Worm (Caenorhabditis elegans) whole organism, L4 larva: ENCODE results near the gene fbxa-26.

Source experiments
- F37D6.2 ChIP-seq: sonication (generic microtip); optimal IDR thresholded peaks from 2 replicates; lab custom pipeline; 2016; ENCODE audit warnings: mild to moderate bottlenecking, missing genetic modification characterization, missing compliant biosample characterization
- Y75B8A.6 ChIP-seq: fragments of 200-800 bp; sonication (Bioruptor generic); IDR thresholded peaks from 2 replicates; pipeline ENCODE4 v1.3.6; 2022; ENCODE audit warnings: missing genetic modification reagents, missing genetic modification characterization, missing compliant biosample characterization
- ama-1 ChIP-seq: fragments of 150-350 bp; optimal IDR thresholded peaks from 2 replicates; lab custom pipeline; 2014; ENCODE audit warnings: inconsistent platforms, mixed read lengths
- attf-4 ChIP-seq: sonication (generic microtip); optimal IDR thresholded peaks from 3 replicates; lab custom pipeline; 2017; ENCODE audit warnings: missing biosample characterization, missing genetic modification characterization
- ceh-28 ChIP-seq: fragments of 150-350 bp; optimal IDR thresholded peaks from 2 replicates; lab custom pipeline; 2014; ENCODE audit warnings: missing biosample characterization, missing genetic modification reagents, missing genetic modification characterization
- daf-19 ChIP-seq: fragments of 200-800 bp; sonication (Bioruptor generic); conservative IDR thresholded peaks from 2 replicates; pipeline ENCODE4 v1.3.6; 2022; ENCODE audit warnings: missing genetic modification characterization, missing compliant biosample characterization
- fkh-10 ChIP-seq: fragments of 150-350 bp; optimal IDR thresholded peaks from 2 replicates; lab custom pipeline; 2014; ENCODE audit warnings: missing biosample characterization, missing genetic modification reagents, missing genetic modification characterization
- hif-1 ChIP-seq, 2 experiments: sonication (generic microtip); optimal IDR thresholded peaks; 2 replicates each; lab custom pipeline; 2016 to 2017; ENCODE audit warnings: missing compliant biosample characterization in 2 of 2, missing genetic modification characterization in 2 of 2, missing genetic modification reagents in 2 of 2, missing genotype in 2 of 2, mild to moderate bottlenecking in 1 of 2
- lim-7 ChIP-seq: fragments of 200-800 bp; sonication (Bioruptor generic); IDR thresholded peaks from 2 replicates; pipeline ENCODE4 v1.3.6; 2022; ENCODE audit warnings: missing genetic modification characterization, missing compliant biosample characterization
- lin-13 ChIP-seq: fragments of 150-350 bp; optimal IDR thresholded peaks from 2 replicates; lab custom pipeline; 2014; ENCODE audit warnings: missing biosample characterization, missing genetic modification reagents, missing genetic modification characterization
- mdt-29 ChIP-seq: fragments of 200-800 bp; sonication (Bioruptor generic); IDR thresholded peaks from 2 replicates; pipeline ENCODE4 v1.3.6; 2022; ENCODE audit warnings: missing genetic modification reagents, missing genetic modification characterization, missing compliant biosample characterization
- nhr-25 ChIP-seq: sonication (generic microtip); optimal IDR thresholded peaks from 2 replicates; lab custom pipeline; 2017; ENCODE audit warnings: missing genetic modification characterization, mild to moderate bottlenecking, missing compliant biosample characterization, antibody characterized with exemption, moderate library complexity, borderline replicate concordance; ENCODE audit not compliant: insufficient read depth
- pha-4 ChIP-seq, 2 experiments: fragments of 150-350 bp in 1 of 2; fragments of 200-800 bp in 1 of 2; sonication (Bioruptor generic) in 1 of 2; IDR thresholded peaks in 1 of 2; optimal IDR thresholded peaks in 1 of 2; 2 replicates each; pipeline versions ENCODE4 v1.3.6 to Lab custom; 2014 to 2022; ENCODE audit warnings: missing genetic modification characterization in 2 of 2, missing genetic modification reagents in 2 of 2, missing biosample characterization in 1 of 2, missing compliant biosample characterization in 1 of 2
- unc-62 ChIP-seq, 3 experiments: fragments of 150-350 bp in 1 of 3; sonication (generic microtip); optimal IDR thresholded peaks in 2 of 3; peaks in 1 of 3; 1 replicate in 1 of 3; 2 replicates in 2 of 3; lab custom pipeline; 2014 to 2017; ENCODE audit warnings: missing biosample characterization in 3 of 3, missing genetic modification characterization in 3 of 3, missing genetic modification reagents in 3 of 3, missing genotype in 1 of 3

- TF ChIP-seq fkh-10 (GFP tag; lab: Kevin White, UChicago) = no peak
- TF ChIP-seq attf-4 = no peak
- no peak for TF ChIP-seq ceh-28 (tag; lab: Kevin White, UChicago)
- no peak for TF ChIP-seq pha-4 (GFP tag; IDR thresholded peaks at IDR 0.05; lab: Robert Waterston, UW)
- no peak for TF ChIP-seq pha-4 (tag; optimal IDR thresholded peaks at IDR 0.05; lab: Kevin White, UChicago)
- TF ChIP-seq mdt-29 = no peak
- TF ChIP-seq Y75B8A.6 = no peak
- TF ChIP-seq lin-13 = no peak
- TF ChIP-seq ama-1 (lab: Kevin White, UChicago) = no peak
- TF ChIP-seq daf-19 (GFP tag; lab: Robert Waterston, UW) = no peak
- no peak for TF ChIP-seq lim-7
- no peak for TF ChIP-seq nhr-25 (tag; lab: Kevin White, UChicago)
- TF ChIP-seq hif-1 (tag; optimal IDR thresholded peaks at IDR 0.05; lab: Kevin White, UChicago) = no peak
- no peak for TF ChIP-seq F37D6.2 (tag; lab: Kevin White, UChicago)
- TF ChIP-seq unc-62 (GFP tag; optimal IDR thresholded peaks at IDR 0.05 in 1 of 2; lab: Kevin White, UChicago) = peak in 1 of 2 experiments; percentile 85
- no peak for TF ChIP-seq unc-62 (tag; optimal IDR thresholded peaks at IDR 0.05; lab: Kevin White, UChicago)
Measured at ce11 chrIII:1295149-1295716, 47.1 kb downstream of the fbxa-26 start, which contains the start of gene fbxa-35.
